Fruit fly (Drosophila melanogaster) whole organism, adult: ENCODE data around the gene mgl.

ENCODE experiments used
- CG12768 ChIP-seq: fragments of 200-800 bp; sonication (Bioruptor generic); optimal IDR thresholded peaks from 2 replicates; lab custom pipeline; 2017; ENCODE audit warnings: missing biosample characterization, missing genetic modification characterization, mild to moderate bottlenecking, moderate library complexity, missing genetic modification reagents
- CG14711 ChIP-seq: fragments of 200-800 bp; sonication (Bioruptor generic); optimal IDR thresholded peaks from 2 replicates; lab custom pipeline; 2018; ENCODE audit warnings: missing biosample characterization, mild to moderate bottlenecking, missing genetic modification characterization, moderate library complexity
- CG1620 ChIP-seq: fragments of 200-800 bp; sonication (Bioruptor generic); optimal IDR thresholded peaks from 2 replicates; lab custom pipeline; 2016; ENCODE audit warnings: missing biosample characterization, missing genetic modification characterization
- CG7101 ChIP-seq: fragments of 200-800 bp; sonication (Bioruptor generic); optimal IDR thresholded peaks from 2 replicates; lab custom pipeline; 2018; ENCODE audit warnings: missing biosample characterization, mild to moderate bottlenecking, missing genetic modification characterization, moderate library complexity
- Crg-1 ChIP-seq: fragments of 200-800 bp; sonication (Bioruptor generic); optimal IDR thresholded peaks from 2 replicates; lab custom pipeline; 2016; ENCODE audit warnings: missing biosample characterization, missing genetic modification characterization
- bab1 ChIP-seq: fragments of 200-800 bp; sonication (Bioruptor generic); optimal IDR thresholded peaks from 3 replicates; lab custom pipeline; 2019; ENCODE audit warnings: missing biosample characterization, mild to moderate bottlenecking, missing genetic modification characterization, moderate library complexity
- cic ChIP-seq: fragments of 200-800 bp; sonication (Bioruptor generic); optimal IDR thresholded peaks from 2 replicates; lab custom pipeline; 2017; ENCODE audit warnings: missing biosample characterization, mild to moderate bottlenecking, missing genetic modification characterization, moderate library complexity
- kay ChIP-seq: fragments of 200-800 bp; sonication (Bioruptor generic); peaks from one replicate; lab custom pipeline; 2016; ENCODE audit warnings: missing biosample characterization, missing genetic modification characterization, borderline replicate concordance
- tj ChIP-seq: fragments of 200-800 bp; sonication (Bioruptor generic); optimal IDR thresholded peaks from 3 replicates; lab custom pipeline; 2017; ENCODE audit warnings: missing biosample characterization, mild to moderate bottlenecking, missing genetic modification characterization, moderate library complexity

dm6 chrX:9440559-9440958 lies 59.4 kb downstream of the mgl start:
- TF ChIP-seq kay (GFP tag; lab: Kevin White, UChicago) (no peak), cic (no peak), CG12768 (GFP tag; lab: Kevin White, UChicago) (no peak), CG1620 (no peak), bab1 (GFP tag; lab: Kevin White, UChicago) (no peak), CG14711 (tag; lab: Kevin White, UChicago) (no peak), tj (GFP tag; lab: Kevin White, UChicago) (no peak), CG7101 (no peak), Crg-1 (GFP tag; lab: Kevin White, UChicago) (no peak)
